Worm (Caenorhabditis elegans) whole organism, L4 larva: Measurements from ENCODE around the gene zip-11.

Experiments used
- ZK546.5 ChIP-seq, 2 experiments: sonication (generic microtip); optimal IDR thresholded peaks; 2 replicates each; lab custom pipeline; 2017; ENCODE audit warnings: missing biosample characterization in 2 of 2, missing genetic modification characterization in 2 of 2
- ama-1 ChIP-seq: fragments of 150-350 bp; optimal IDR thresholded peaks from 2 replicates; lab custom pipeline; 2014; ENCODE audit warnings: inconsistent platforms, mixed read lengths
- ceh-28 ChIP-seq: fragments of 150-350 bp; optimal IDR thresholded peaks from 2 replicates; lab custom pipeline; 2014; ENCODE audit warnings: missing biosample characterization, missing genetic modification reagents, missing genetic modification characterization
- ceh-82 ChIP-seq: sonication (generic microtip); optimal IDR thresholded peaks from 2 replicates; lab custom pipeline; 2017; ENCODE audit warnings: missing biosample characterization, missing genetic modification characterization
- ces-1 ChIP-seq: fragments of 150-350 bp; sonication (generic microtip); optimal IDR thresholded peaks from 4 replicates; lab custom pipeline; 2014; ENCODE audit warnings: missing biosample characterization, missing genetic modification reagents, missing genetic modification characterization
- lin-13 ChIP-seq: fragments of 150-350 bp; optimal IDR thresholded peaks from 2 replicates; lab custom pipeline; 2014; ENCODE audit warnings: missing biosample characterization, missing genetic modification reagents, missing genetic modification characterization
- lin-39 ChIP-seq: fragments of 150-350 bp; optimal IDR thresholded peaks from 2 replicates; lab custom pipeline; 2014; ENCODE audit warnings: missing biosample characterization, missing genetic modification reagents, missing genetic modification characterization
- lsy-2 ChIP-seq, 2 experiments: fragments of 150-350 bp in 1 of 2; sonication (generic microtip) in 1 of 2; optimal IDR thresholded peaks; 2 replicates each; lab custom pipeline; 2014 to 2017; ENCODE audit warnings: missing biosample characterization in 2 of 2, missing genetic modification characterization in 2 of 2
- mdl-1 ChIP-seq, 2 experiments: fragments of 150-350 bp in 1 of 2; sonication (generic microtip) in 1 of 2; optimal IDR thresholded peaks; 2 replicates each; lab custom pipeline; 2014 to 2017; ENCODE audit warnings: missing biosample characterization in 2 of 2, missing genetic modification characterization in 2 of 2
- pqm-1 ChIP-seq: sonication (generic microtip); optimal IDR thresholded peaks from 2 replicates; lab custom pipeline; 2017; ENCODE audit warnings: missing biosample characterization, missing genetic modification characterization
- tra-1 ChIP-seq: fragments of 200-800 bp; sonication (Bioruptor generic); IDR thresholded peaks from 2 replicates; pipeline ENCODE4 v1.3.6; 2022; ENCODE audit warnings: missing genetic modification reagents, missing genetic modification characterization, missing compliant biosample characterization
- unc-39 ChIP-seq: sonication (generic microtip); optimal IDR thresholded peaks from 2 replicates; lab custom pipeline; 2017; ENCODE audit warnings: missing biosample characterization, missing genetic modification characterization
- unc-62 ChIP-seq, 3 experiments: fragments of 150-350 bp in 1 of 3; sonication (generic microtip); optimal IDR thresholded peaks in 2 of 3; peaks in 1 of 3; 1 replicate in 1 of 3; 2 replicates in 2 of 3; lab custom pipeline; 2014 to 2017; ENCODE audit warnings: missing biosample characterization in 3 of 3, missing genetic modification characterization in 3 of 3, missing genetic modification reagents in 3 of 3, missing genotype in 1 of 3
- ztf-11 ChIP-seq: fragments of 150-350 bp; optimal IDR thresholded peaks from 2 replicates; lab custom pipeline; 2014; ENCODE audit warnings: missing biosample characterization, missing genetic modification characterization

ce11 chrIV:3307463-3307862 lies 3.6 kb upstream of the zip-11 start, which contains the start of gene W08E12.9:
- TF ChIP-seq ama-1 (lab: Kevin White, UChicago) (no peak), ces-1 (no peak), ZK546.5 (tag; optimal IDR thresholded peaks at IDR 0.05; lab: Kevin White, UChicago) (no peak), unc-39 (tag; lab: Kevin White, UChicago) (no peak), ztf-11 (no peak), mdl-1 (tag; optimal IDR thresholded peaks at IDR 0.05; lab: Kevin White, UChicago) (no peak), lsy-2 (tag; optimal IDR thresholded peaks at IDR 0.05; lab: Kevin White, UChicago) (no peak), ceh-82 (tag; lab: Kevin White, UChicago) (no peak), lin-13 (GFP tag; lab: Kevin White, UChicago) (no peak), lin-39 (no peak), unc-62 (GFP tag; optimal IDR thresholded peaks at IDR 0.05 in 1 of 2; lab: Kevin White, UChicago) (no peak), unc-62 (tag; optimal IDR thresholded peaks at IDR 0.05; lab: Kevin White, UChicago) (no peak), ceh-28 (no peak), tra-1 (GFP tag; lab: Robert Waterston, UW) (no peak), pqm-1 (no peak)
